Fruit fly (Drosophila melanogaster): ENCODE results near the gene CG9519.

The CG9519 gene

dm6 chrX:14848755-14849354 is 7.3 kb downstream of the CG9519 start, which contains the start of gene CG9522 (continued):
- TF ChIP-seq CG34422 (GFP tag; IDR thresholded peaks at IDR 0.05): peak; percentile 62; the same call in 1 of the 3 replicates
- TF ChIP-seq CG17612 (GFP tag; IDR thresholded peaks at IDR 0.05): peak; percentile 50; the same call in 1 of the 2 replicates
- TF ChIP-seq gro (GFP tag; optimal IDR thresholded peaks at IDR 0.05): no peak
- TF ChIP-seq eve (GFP tag; optimal IDR thresholded peaks at IDR 0.05): peak in 1 of 2 experiments; percentile 72
- peak; percentile 69 for TF ChIP-seq dmrt99B (tag; optimal IDR thresholded peaks at IDR 0.05)
- TF ChIP-seq HLH3B (GFP tag; IDR thresholded peaks at IDR 0.05): peak; percentile 80
- no peak for TF ChIP-seq Trl (optimal IDR thresholded peaks at IDR 0.05)
- peak; percentile 50 for TF ChIP-seq Trl (GFP tag; optimal IDR thresholded peaks at IDR 0.05)
- 0 out of 2 replicates have a peak, but pooled peaks have one; percentile 21 for TF ChIP-seq toy (GFP tag; IDR thresholded peaks at IDR 0.05)
- peak; percentile 32 for TF ChIP-seq CG30431 (GFP tag; optimal IDR thresholded peaks at IDR 0.05)
- TF ChIP-seq sima (GFP tag; optimal IDR thresholded peaks at IDR 0.05): no peak
- TF ChIP-seq Nf-YA (GFP tag; IDR thresholded peaks at IDR 0.05): peak; percentile 67; the same call in 1 of the 2 replicates
- TF ChIP-seq CoRest (tag; optimal IDR thresholded peaks at IDR 0.05): peak; percentile 52
- peak; percentile 47; the same call in 1 of the 2 replicates for TF ChIP-seq CG11247 (GFP tag; IDR thresholded peaks at IDR 0.05)
- peak; percentile 27 for TF ChIP-seq mam (GFP tag; optimal IDR thresholded peaks at IDR 0.05)
- peak; percentile 6 for TF ChIP-seq Side (GFP tag; optimal IDR thresholded peaks at IDR 0.05)
- peak; percentile 72 for TF ChIP-seq Oli (tag; optimal IDR thresholded peaks at IDR 0.05)
- peak; percentile 82 for TF ChIP-seq otp (GFP tag; IDR thresholded peaks at IDR 0.05)
- TF ChIP-seq tin (GFP tag; optimal IDR thresholded peaks at IDR 0.05): peak; percentile 66
- no peak for TF ChIP-seq CG12236 (GFP tag; optimal IDR thresholded peaks at IDR 0.05)
- peak; percentile 72 for TF ChIP-seq Hsf (GFP tag; optimal IDR thresholded peaks at IDR 0.05)
- peak; percentile 36 for TF ChIP-seq CG6683 (GFP tag; optimal IDR thresholded peaks at IDR 0.05)
- TF ChIP-seq pros (GFP tag; optimal IDR thresholded peaks at IDR 0.05): no peak
- TF ChIP-seq ac (GFP tag; optimal IDR thresholded peaks at IDR 0.05): no peak
- no peak for TF ChIP-seq Dip2 (GFP tag; IDR thresholded peaks at IDR 0.05)
- TF ChIP-seq CG17568 (GFP tag; optimal IDR thresholded peaks at IDR 0.05): peak; percentile 42
- peak; percentile 59; the same call in 1 of the 3 replicates for TF ChIP-seq H15 (GFP tag; IDR thresholded peaks at IDR 0.05)
- peak; percentile 82 for TF ChIP-seq sim (GFP tag; IDR thresholded peaks at IDR 0.05)
- TF ChIP-seq Six4 (GFP tag; optimal IDR thresholded peaks at IDR 0.05): peak; percentile 69
- peak; percentile 81 for TF ChIP-seq CG2678 (tag; optimal IDR thresholded peaks at IDR 0.05)
- no peak for TF ChIP-seq CG7745 (tag; optimal IDR thresholded peaks at IDR 0.05)
- TF ChIP-seq Fer3 (tag; optimal IDR thresholded peaks at IDR 0.05): peak; percentile 68
- TF ChIP-seq twi (tag; optimal IDR thresholded peaks at IDR 0.05): peak; percentile 40
- TF ChIP-seq jigr1 (GFP tag; IDR thresholded peaks at IDR 0.05): no peak
- TF ChIP-seq Hr3 (GFP tag; optimal IDR thresholded peaks at IDR 0.05): peak; percentile 45
- TF ChIP-seq CG16779 (GFP tag; IDR thresholded peaks at IDR 0.05): no peak
- peak; percentile 75 for TF ChIP-seq CG2712 (tag; optimal IDR thresholded peaks at IDR 0.05)
- TF ChIP-seq jumu (GFP tag; optimal IDR thresholded peaks at IDR 0.05): peak; percentile 41
- peak; percentile 76 for TF ChIP-seq CG11504 (tag; optimal IDR thresholded peaks at IDR 0.05)
- peak; percentile 11 for TF ChIP-seq CG4854 (GFP tag; optimal IDR thresholded peaks at IDR 0.05)
- no peak for TF ChIP-seq D (optimal IDR thresholded peaks at IDR 0.05)
- peak; percentile 77 for TF ChIP-seq D (GFP tag; optimal IDR thresholded peaks at IDR 0.05)
- TF ChIP-seq CG11723 (GFP tag; optimal IDR thresholded peaks at IDR 0.05): peak; percentile 48
- TF ChIP-seq CG13123 (GFP tag; optimal IDR thresholded peaks at IDR 0.05): peak; percentile 3
- peak; percentile 19 for TF ChIP-seq slou (GFP tag; optimal IDR thresholded peaks at IDR 0.05)
- TF ChIP-seq CG18262 (tag; optimal IDR thresholded peaks at IDR 0.05): peak; percentile 68
- TF ChIP-seq bab2 (GFP tag; optimal IDR thresholded peaks at IDR 0.05): no peak
- no peak for TF ChIP-seq Kr (GFP tag; optimal IDR thresholded peaks at IDR 0.05)
- TF ChIP-seq Ets65A (GFP tag): no peak
- peak; percentile 66; the same call in 1 of the 2 replicates for TF ChIP-seq al (GFP tag; IDR thresholded peaks at IDR 0.05)
- TF ChIP-seq stc (GFP tag; IDR thresholded peaks at IDR 0.05): peak; percentile 36; the same call in 1 of the 2 replicates
- TF ChIP-seq CG10959 (GFP tag; IDR thresholded peaks at IDR 0.05): peak; percentile 79

All from whole organism, embryonic.